Worm (Caenorhabditis elegans) whole organism, L4 larva: ENCODE measurements around the gene acr-5.

ENCODE experiments used
- ceh-82 ChIP-seq: sonication (generic microtip); optimal IDR thresholded peaks from 2 replicates; lab custom pipeline; 2017; ENCODE audit warnings: missing biosample characterization, missing genetic modification characterization
- cey-2 ChIP-seq: sonication (generic microtip); optimal IDR thresholded peaks from 3 replicates; lab custom pipeline; 2017; ENCODE audit warnings: missing genetic modification characterization, mild to moderate bottlenecking, missing compliant biosample characterization, antibody characterized with exemption, borderline replicate concordance; ENCODE audit not compliant: insufficient read depth
- lsy-2 ChIP-seq, 2 experiments: fragments of 150-350 bp in 1 of 2; sonication (generic microtip) in 1 of 2; optimal IDR thresholded peaks; 2 replicates each; lab custom pipeline; 2014 to 2017; ENCODE audit warnings: missing biosample characterization in 2 of 2, missing genetic modification characterization in 2 of 2
- snpc-4 ChIP-seq: fragments of 150-350 bp; optimal IDR thresholded peaks from 2 replicates; lab custom pipeline; 2014; ENCODE audit warnings: missing biosample characterization, missing genetic modification characterization

ce11 chrIII:6519949-6520348, 5.4 kb upstream of the acr-5 start, which contains the start of gene C09E7.10:
- TF ChIP-seq ceh-82 (tag; lab: Kevin White, UChicago) (no peak), lsy-2 (tag; optimal IDR thresholded peaks at IDR 0.05; lab: Kevin White, UChicago) (no peak), snpc-4 (tag; lab: Kevin White, UChicago) (no peak), cey-2 (tag; lab: Kevin White, UChicago) (no peak)
